Worm (Caenorhabditis elegans) whole organism, L4/young adult: ENCODE measurements around the gene Y75B8A.6.
"Not testable (repeated sequence)": the region's sequence is repeated elsewhere in the genome, so short reads cannot be mapped to it uniquely, and the experiment has no call there.

Source experiments
- W03F9.2 ChIP-seq: fragments of 150-350 bp; optimal IDR thresholded peaks from 2 replicates; lab custom pipeline; 2014; ENCODE audit warnings: missing biosample characterization, missing genetic modification characterization
- dao-5 ChIP-seq: sonication (generic microtip); optimal IDR thresholded peaks from 2 replicates; lab custom pipeline; 2016; ENCODE audit warnings: missing genotype, missing genetic modification characterization, moderate library complexity, missing compliant biosample characterization
- him-1 ChIP-seq: sonication (generic microtip); optimal IDR thresholded peaks from 2 replicates; lab custom pipeline; 2016; ENCODE audit warnings: missing genotype, missing genetic modification reagents, missing genetic modification characterization, missing compliant biosample characterization

Gene Y75B8A.6

DNA sequence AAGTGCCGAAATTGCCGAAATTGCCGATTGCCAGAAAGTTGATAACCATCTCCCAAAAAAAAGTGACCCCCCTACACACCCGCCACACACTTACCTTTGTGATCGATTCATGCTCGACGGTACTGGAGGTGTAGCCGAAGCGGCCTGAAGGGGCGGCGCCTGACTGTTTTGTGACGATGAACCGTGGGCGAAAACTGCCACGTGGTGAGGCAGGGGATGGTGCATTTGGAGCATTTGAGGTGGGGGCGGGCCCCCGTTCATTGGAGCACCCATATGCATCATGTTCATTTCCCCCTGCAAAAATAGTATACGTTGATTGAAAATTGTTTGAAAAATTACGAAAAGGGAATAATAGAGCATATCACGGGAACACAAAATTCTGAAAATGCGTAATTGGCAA lies at the start of gene Y75B8A.6:
Gene Y75B8A.6 (minus strand): TSS at position 292 of the 400 bp plus-strand sequence.
- no peak for TF ChIP-seq dao-5 (tag; lab: Kevin White, UChicago)
- TF ChIP-seq him-1 (tag; lab: Kevin White, UChicago), result no peak
- no peak for TF ChIP-seq W03F9.2 (tag; lab: Kevin White, UChicago)

DNA sequence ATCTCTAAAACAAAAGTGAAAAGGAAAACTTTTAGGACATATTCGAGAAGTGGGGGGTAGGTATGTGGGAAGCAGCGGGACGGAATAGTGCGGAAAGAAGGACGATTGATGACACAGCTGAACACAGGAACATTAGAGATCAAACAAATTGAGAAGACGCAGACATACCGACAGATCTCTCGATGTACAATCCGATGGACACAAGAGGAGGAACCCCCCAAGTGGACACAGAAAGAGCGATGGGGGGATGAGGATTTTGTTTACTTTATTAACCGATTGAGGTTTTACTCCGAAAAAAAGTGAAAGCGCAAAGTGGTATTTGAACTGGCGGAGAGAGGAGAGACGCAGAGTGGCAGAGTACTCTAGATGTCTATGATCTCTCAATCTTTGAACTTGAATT lies 48.0 kb upstream of the Y75B8A.6 start:
- TF ChIP-seq dao-5 (tag; lab: Kevin White, UChicago) (no peak), him-1 (tag; lab: Kevin White, UChicago) (no peak), W03F9.2 (tag; lab: Kevin White, UChicago) (no peak)

DNA sequence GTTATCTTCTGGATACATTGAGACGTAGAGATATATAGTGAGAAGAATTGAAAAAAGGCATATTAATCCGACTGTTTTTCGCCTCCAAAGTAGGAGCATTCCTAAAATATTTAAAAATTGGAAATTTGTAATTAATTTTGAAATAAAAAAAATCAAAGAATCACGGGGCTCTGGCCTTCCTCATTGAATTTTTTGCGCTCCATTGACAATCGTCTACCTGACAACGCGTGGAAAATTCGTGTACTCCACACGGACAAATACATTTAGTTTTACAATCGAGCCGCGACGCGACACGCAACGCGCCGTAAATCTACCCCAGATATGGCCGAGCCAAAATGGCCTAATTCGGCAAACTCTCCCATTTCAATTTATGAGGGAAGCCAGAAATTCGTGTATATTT lies 47.0 kb upstream of the Y75B8A.6 start, which contains the start of gene gly-11:
Gene gly-11 (minus strand): TSS at position 101 of the 400 bp plus-strand sequence.
- not testable (repeated sequence) for TF ChIP-seq dao-5, him-1, W03F9.2 (tag; lab: Kevin White, UChicago)

DNA sequence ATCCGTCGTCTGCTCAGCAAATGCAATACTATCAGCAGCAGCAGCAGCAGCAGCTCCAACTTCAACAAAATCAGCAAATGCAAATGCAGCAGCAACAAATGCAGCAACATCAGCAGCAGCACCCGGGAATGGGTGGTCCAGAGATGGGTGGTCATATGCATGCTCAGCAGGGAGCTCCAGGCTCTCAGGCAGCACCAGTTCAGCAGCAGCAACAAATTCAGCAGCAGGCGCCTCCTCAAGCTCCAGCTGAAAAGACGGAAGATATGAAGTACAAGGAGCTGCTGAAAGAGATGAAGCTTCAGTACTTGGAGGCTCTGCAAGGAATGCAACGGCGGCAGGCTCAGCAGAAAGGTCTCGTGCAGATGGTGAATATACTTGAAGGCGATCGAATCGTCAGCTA lies 36.9 kb upstream of the Y75B8A.6 start:
- no peak for TF ChIP-seq dao-5 (tag; lab: Kevin White, UChicago)
- TF ChIP-seq W03F9.2 (tag; lab: Kevin White, UChicago), result no peak
- TF ChIP-seq him-1 (tag; lab: Kevin White, UChicago), result no peak

DNA sequence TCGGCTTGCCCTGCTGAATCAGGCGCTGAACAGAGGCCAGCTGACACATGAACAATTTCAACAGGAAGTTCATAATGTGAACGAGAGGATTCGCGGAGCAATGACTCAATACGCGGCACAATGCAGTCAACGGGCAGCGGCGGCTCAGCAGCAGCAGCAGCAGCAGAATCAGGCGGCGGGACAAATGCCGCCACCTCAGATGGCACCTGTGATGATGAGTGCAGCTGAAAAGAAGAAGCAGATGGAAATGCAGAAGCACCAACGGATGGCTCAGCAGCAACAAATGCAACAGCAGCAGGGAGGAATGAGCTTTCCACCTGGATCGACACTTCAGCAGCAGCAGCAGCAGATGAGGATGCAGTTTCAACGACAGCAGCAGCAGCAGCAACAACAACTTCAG lies 35.2 kb upstream of the Y75B8A.6 start:
- no peak for TF ChIP-seq him-1 (tag; lab: Kevin White, UChicago)
- no peak for TF ChIP-seq W03F9.2 (tag; lab: Kevin White, UChicago)
- TF ChIP-seq dao-5 (tag; lab: Kevin White, UChicago), result no peak

DNA sequence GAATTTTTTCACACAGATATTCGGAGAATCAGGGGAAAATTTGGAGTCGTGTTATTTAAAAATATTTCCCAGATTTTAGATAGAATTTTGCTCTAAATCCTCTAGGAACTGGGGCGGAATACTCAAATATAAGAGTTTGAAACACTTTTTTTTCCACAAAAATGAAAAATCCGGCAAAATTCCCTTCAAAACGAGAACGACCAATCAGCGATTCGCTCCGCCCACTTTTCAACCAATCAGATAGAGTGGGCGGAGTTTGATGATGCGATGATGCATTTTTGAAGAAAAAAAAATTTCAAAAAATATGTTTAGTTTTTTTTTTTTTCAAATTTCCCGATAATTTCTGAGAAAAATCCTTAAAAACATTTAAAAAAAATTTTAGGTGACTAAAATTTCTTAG lies 34.3 kb upstream of the Y75B8A.6 start:
- TF ChIP-seq W03F9.2 (tag; lab: Kevin White, UChicago) (no peak), dao-5 (tag; lab: Kevin White, UChicago) (no peak), him-1 (tag; lab: Kevin White, UChicago) (no peak)

DNA sequence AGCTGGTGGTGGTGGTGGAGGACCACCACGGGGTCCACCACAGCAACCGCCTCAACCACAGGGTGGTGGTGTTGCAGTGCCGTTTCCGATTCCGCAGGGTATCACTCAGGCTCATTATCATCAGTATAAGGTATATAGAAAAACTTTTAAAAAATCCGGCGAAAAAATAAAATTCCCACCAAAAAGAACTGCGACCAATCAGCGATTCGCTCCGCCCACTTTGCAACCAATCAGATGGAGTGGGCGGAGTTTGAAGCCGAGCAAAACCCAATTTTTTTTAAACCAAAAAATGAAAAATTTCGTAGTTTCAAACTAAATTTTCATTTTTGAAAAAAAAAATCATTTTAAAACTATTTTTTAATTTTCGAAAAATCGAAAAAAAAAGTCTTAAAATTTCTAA lies 30.8 kb upstream of the Y75B8A.6 start:
- TF ChIP-seq him-1 (tag; lab: Kevin White, UChicago), result no peak
- no peak for TF ChIP-seq W03F9.2 (tag; lab: Kevin White, UChicago)
- no peak for TF ChIP-seq dao-5 (tag; lab: Kevin White, UChicago)

DNA sequence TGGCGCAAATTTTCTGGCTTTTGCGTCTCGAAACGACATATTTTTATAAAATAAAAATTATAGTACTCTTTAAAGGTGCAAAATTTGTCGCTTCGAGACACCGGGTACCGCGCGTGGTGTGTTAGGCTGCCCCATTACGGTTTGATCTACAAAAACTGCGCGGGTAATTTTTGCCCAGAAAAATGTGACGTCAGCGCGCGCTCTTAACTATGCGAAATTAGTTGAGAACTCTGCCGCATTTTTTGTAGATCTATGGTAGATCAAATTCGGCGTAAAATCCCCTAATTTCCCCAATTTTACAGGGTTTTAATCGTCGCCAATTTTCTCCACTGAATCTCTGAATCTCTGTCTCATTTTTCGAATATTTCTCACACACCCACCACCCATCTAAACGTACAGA lies 30.3 kb upstream of the Y75B8A.6 start, which contains the start of gene Y75B8A.8:
Gene Y75B8A.8 (plus strand): TSS at position 301 of the 400 bp plus-strand sequence.
- TF ChIP-seq dao-5 (tag; lab: Kevin White, UChicago) (no peak), him-1 (tag; lab: Kevin White, UChicago) (no peak), W03F9.2 (tag; lab: Kevin White, UChicago) (no peak)

DNA sequence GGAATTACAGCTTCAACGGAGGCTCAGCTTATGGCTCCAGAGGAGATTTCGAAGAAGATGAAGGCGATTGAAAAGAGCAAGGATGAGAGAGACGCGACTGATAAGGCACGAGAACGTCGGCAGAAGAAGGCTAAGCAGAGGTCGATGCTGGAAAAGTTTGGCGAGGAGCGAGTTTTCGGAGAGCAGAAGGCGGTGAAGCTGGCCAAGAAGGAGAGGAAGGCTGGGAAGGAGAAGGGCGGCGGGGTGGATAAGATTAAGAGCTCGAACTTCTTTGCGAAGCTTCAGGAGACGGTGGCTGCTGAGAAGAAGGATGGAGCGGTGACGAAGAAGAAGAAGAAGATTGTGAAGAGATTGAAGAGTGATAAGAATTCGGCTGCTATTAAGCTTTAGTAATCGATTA lies 29.1 kb upstream of the Y75B8A.6 start:
- TF ChIP-seq him-1 (tag; lab: Kevin White, UChicago), result no peak
- no peak for TF ChIP-seq W03F9.2 (tag; lab: Kevin White, UChicago)
- TF ChIP-seq dao-5 (tag; lab: Kevin White, UChicago), result no peak

DNA sequence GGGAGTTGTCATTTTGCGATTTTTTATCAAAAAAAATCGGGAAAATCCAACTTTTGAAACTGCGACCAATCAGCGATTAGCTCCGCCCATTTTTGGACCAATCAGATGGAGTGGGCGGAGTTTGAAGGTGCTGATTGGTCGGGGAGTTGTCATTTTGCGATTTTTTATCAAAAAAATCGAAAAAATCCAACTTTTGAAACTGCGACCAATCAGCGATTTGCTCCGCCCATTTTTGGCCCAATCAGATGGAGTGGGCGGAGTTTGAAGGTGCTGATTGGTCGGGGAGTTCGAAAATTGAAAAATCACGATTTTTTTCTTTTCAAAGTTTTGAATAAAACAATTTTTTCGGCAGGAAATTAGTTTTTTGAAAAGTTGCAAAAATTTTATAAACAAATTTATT lies 27.4 kb upstream of the Y75B8A.6 start:
- TF ChIP-seq dao-5 (tag; lab: Kevin White, UChicago) (no peak), him-1 (tag; lab: Kevin White, UChicago) (no peak), W03F9.2 (tag; lab: Kevin White, UChicago) (no peak)

DNA sequence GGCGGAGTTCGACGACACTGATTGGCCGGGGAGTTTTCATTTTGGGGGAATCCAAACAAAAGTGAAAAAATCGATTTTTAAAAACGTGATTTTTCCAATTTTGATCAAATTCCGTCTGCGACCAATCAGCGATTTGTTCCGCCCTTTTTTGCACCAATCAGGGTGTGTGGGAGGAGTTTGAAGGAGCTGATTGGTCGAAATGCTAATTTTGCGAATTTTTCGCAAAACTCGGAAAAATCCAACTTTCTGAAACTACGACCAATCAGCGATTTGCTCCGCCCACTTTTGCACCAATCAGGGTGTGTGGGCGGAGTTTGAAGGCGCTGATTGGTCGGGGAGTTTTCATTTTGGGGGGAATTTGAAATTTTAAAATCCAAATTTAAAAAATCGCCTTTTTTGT lies 26.4 kb upstream of the Y75B8A.6 start:
- no peak for TF ChIP-seq him-1 (tag; lab: Kevin White, UChicago)

DNA sequence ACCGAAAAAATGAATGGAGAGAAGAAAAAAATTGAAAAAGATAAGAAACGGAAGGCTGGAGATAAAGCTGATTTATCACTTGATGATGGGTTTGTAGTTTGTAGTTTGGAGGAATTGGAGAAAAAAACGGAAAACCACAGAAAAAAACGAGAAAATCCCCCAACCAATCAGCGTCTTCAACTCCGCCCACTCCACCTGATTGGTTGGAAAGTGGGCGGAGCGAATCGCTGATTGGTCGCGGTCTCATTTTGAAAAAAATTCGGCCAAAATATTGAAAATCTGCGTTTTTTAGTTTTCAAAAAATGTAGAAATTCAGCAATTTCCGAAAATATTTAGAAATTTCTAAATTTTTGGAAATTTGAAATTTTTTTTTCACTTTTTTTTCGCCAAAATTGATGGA lies 25.6 kb upstream of the Y75B8A.6 start:
- no peak for TF ChIP-seq dao-5 (tag; lab: Kevin White, UChicago)
- no peak for TF ChIP-seq him-1 (tag; lab: Kevin White, UChicago)
- no peak for TF ChIP-seq W03F9.2 (tag; lab: Kevin White, UChicago)

DNA sequence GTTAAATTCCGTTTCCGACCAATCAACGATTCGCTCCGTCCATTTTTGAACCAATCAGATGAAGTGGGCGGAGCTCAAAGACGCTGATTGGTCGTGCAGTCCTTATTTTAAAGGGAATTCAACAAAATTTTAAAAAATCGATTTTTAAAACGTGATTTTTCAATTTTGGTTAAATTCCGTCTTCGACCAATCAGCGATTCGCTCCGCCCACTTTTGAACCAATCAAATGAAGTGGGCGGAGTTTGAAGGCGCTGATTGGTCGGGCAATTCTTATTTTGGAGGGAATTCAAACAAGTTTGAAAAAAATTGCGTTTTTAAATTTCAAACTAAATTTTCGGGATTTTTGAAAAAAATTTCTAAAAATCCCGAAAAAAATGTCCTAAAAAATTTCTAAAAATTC lies 23.4 kb upstream of the Y75B8A.6 start:
- no peak for TF ChIP-seq W03F9.2 (tag; lab: Kevin White, UChicago)
- TF ChIP-seq him-1 (tag; lab: Kevin White, UChicago), result no peak
- TF ChIP-seq dao-5 (tag; lab: Kevin White, UChicago), result no peak

DNA sequence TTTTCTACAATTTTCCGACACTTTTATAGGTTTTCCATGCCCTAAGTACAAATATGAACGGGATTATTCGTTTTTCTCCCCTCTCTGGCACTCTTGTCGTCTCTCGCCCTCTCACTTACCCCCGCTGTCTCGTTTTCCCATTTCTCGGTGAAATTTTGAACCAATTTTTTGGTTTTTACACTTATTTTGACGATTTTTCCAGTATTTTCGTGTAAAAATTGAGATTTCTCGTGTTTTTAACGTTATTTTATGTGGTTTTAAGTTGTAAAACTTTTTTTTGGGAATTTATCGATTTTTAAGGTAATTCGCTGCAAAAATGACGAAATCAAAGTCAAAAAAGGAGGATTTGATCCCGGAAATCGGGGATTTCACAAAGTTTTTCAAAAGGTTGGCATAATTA lies 22.5 kb upstream of the Y75B8A.6 start, which contains the start of gene Y75B8A.7:
Gene Y75B8A.7 (plus strand): TSS at position 301 of the 400 bp plus-strand sequence.
- TF ChIP-seq dao-5 (tag; lab: Kevin White, UChicago) (no peak), W03F9.2 (tag; lab: Kevin White, UChicago) (no peak), him-1 (tag; lab: Kevin White, UChicago) (no peak)
